Worm (Caenorhabditis elegans) whole organism, L1 larva: ENCODE measurements around the gene srd-10.

Experiments used
- C16A3.4 ChIP-seq: fragments of 150-350 bp; optimal IDR thresholded peaks from 2 replicates; lab custom pipeline; 2014; ENCODE audit warnings: missing biosample characterization, missing genetic modification characterization
- blmp-1 ChIP-seq: fragments of 150-350 bp; optimal IDR thresholded peaks from 2 replicates; lab custom pipeline; 2014; ENCODE audit warnings: missing biosample characterization, missing genetic modification characterization
- ceh-63 ChIP-seq: fragments of 200-800 bp; sonication (Bioruptor generic); optimal IDR thresholded peaks from 2 replicates; lab custom pipeline; 2018; ENCODE audit warnings: mild to moderate bottlenecking, missing genetic modification characterization, missing compliant biosample characterization
- ceh-8 ChIP-seq: fragments of 200-800 bp; sonication (Bioruptor generic); optimal IDR thresholded peaks from 2 replicates; lab custom pipeline; 2018; ENCODE audit warnings: mild to moderate bottlenecking, missing genetic modification characterization, moderate library complexity, missing compliant biosample characterization
- ceh-90 ChIP-seq: sonication (generic microtip); optimal IDR thresholded peaks from 2 replicates; lab custom pipeline; 2016; ENCODE audit warnings: missing genetic modification characterization, missing compliant biosample characterization
- dpl-1 ChIP-seq, 3 experiments: fragments of 150-350 bp in 2 of 3; sonication (generic microtip) in 1 of 3; optimal IDR thresholded peaks; 2 replicates each; lab custom pipeline; 2014 to 2017; ENCODE audit warnings: missing biosample characterization in 3 of 3, missing genetic modification characterization in 3 of 3, missing genetic modification reagents in 3 of 3
- efl-1 ChIP-seq, 4 experiments: fragments of 150-350 bp; optimal IDR thresholded peaks in 3 of 4; peaks in 1 of 4; 1 replicate in 1 of 4; 2 replicates in 3 of 4; lab custom pipeline; 2014; ENCODE audit warnings: missing biosample characterization in 2 of 4, missing genetic modification characterization in 2 of 4, missing genetic modification reagents in 2 of 4
- efl-3 ChIP-seq: fragments of 200-800 bp; sonication (Bioruptor generic); optimal IDR thresholded peaks from 2 replicates; lab custom pipeline; 2018; ENCODE audit warnings: mild to moderate bottlenecking, missing genetic modification characterization, missing compliant biosample characterization
- elt-2 ChIP-seq: sonication (generic microtip); optimal IDR thresholded peaks from 2 replicates; lab custom pipeline; 2016; ENCODE audit warnings: missing genetic modification characterization, mild to moderate bottlenecking, inconsistent platforms, missing compliant biosample characterization, missing genetic modification reagents
- elt-3 ChIP-seq, 6 experiments: fragments of 150-350 bp in 1 of 6; sonication (generic microtip); optimal IDR thresholded peaks; 2 replicates each; lab custom pipeline; 2017 to 2018; ENCODE audit warnings: missing biosample characterization in 6 of 6, missing genetic modification characterization in 6 of 6, inconsistent platforms in 1 of 6
- ets-5 ChIP-seq: fragments of 200-800 bp; sonication (Bioruptor generic); IDR thresholded peaks from 2 replicates; pipeline ENCODE4 v1.3.6; 2022; ENCODE audit warnings: missing genetic modification characterization, missing compliant biosample characterization
- fkh-8 ChIP-seq: sonication (generic microtip); optimal IDR thresholded peaks from 2 replicates; lab custom pipeline; 2016; ENCODE audit warnings: mild to moderate bottlenecking, missing genetic modification characterization, missing compliant biosample characterization
- grh-1 ChIP-seq: fragments of 200-800 bp; sonication (Bioruptor generic); IDR thresholded peaks from 2 replicates; pipeline ENCODE4 v1.3.6; 2022; ENCODE audit warnings: missing genetic modification reagents, missing genetic modification characterization, missing compliant biosample characterization
- hlh-17 ChIP-seq: fragments of 200-800 bp; sonication (Bioruptor generic); optimal IDR thresholded peaks from 2 replicates; lab custom pipeline; 2018; ENCODE audit warnings: missing genetic modification characterization, mild to moderate bottlenecking, missing compliant biosample characterization, moderate library complexity, borderline replicate concordance
- hlh-4 ChIP-seq: sonication (generic microtip); optimal IDR thresholded peaks from 2 replicates; lab custom pipeline; 2016; ENCODE audit warnings: mild to moderate bottlenecking, missing genetic modification characterization, missing compliant biosample characterization
- irx-1 ChIP-seq: sonication (generic microtip); optimal IDR thresholded peaks from 2 replicates; lab custom pipeline; 2016; ENCODE audit warnings: missing genetic modification characterization, missing compliant biosample characterization
- jun-1 ChIP-seq: fragments of 150-350 bp; optimal IDR thresholded peaks from 2 replicates; lab custom pipeline; 2014; ENCODE audit warnings: missing biosample characterization, missing genetic modification reagents, missing genetic modification characterization
- lin-35 ChIP-seq, 2 experiments: fragments of 150-350 bp; optimal IDR thresholded peaks; 2 replicates each; lab custom pipeline; 2014; ENCODE audit warnings: missing biosample characterization in 2 of 2, missing genetic modification characterization in 2 of 2, missing genetic modification reagents in 2 of 2
- lir-3 ChIP-seq: sonication (generic microtip); optimal IDR thresholded peaks from 2 replicates; lab custom pipeline; 2016; ENCODE audit warnings: mild to moderate bottlenecking, missing genetic modification characterization, moderate library complexity, missing compliant biosample characterization; ENCODE audit not compliant: poor library complexity
- mab-9 ChIP-seq: fragments of 200-800 bp; sonication (Bioruptor generic); IDR thresholded peaks from 2 replicates; pipeline ENCODE4 v1.3.6; 2022; ENCODE audit warnings: missing genetic modification reagents, missing genetic modification characterization, missing compliant biosample characterization
- nhr-11 ChIP-seq: fragments of 150-350 bp; optimal IDR thresholded peaks from 2 replicates; lab custom pipeline; 2014; ENCODE audit warnings: missing biosample characterization, missing genetic modification characterization
- nhr-12 ChIP-seq: sonication (generic microtip); optimal IDR thresholded peaks from 2 replicates; lab custom pipeline; 2017; ENCODE audit warnings: missing biosample characterization, missing genetic modification characterization
- nhr-19 ChIP-seq: fragments of 200-800 bp; sonication (Bioruptor generic); conservative IDR thresholded peaks from 2 replicates; pipeline ENCODE4 v1.3.6; 2022; ENCODE audit warnings: missing genetic modification characterization, missing compliant biosample characterization
- nhr-20 ChIP-seq: sonication (generic microtip); optimal IDR thresholded peaks from 2 replicates; lab custom pipeline; 2016; ENCODE audit warnings: mild to moderate bottlenecking, missing genetic modification characterization, missing compliant biosample characterization
- nhr-77 ChIP-seq: fragments of 150-350 bp; optimal IDR thresholded peaks from 2 replicates; lab custom pipeline; 2014; ENCODE audit warnings: missing biosample characterization, missing genetic modification characterization
- nhr-85 ChIP-seq: sonication (generic microtip); peaks from one replicate; lab custom pipeline; 2016; ENCODE audit warnings: missing genetic modification characterization, inconsistent platforms, missing compliant biosample characterization
- nhr-90 ChIP-seq: sonication (generic microtip); optimal IDR thresholded peaks from 2 replicates; lab custom pipeline; 2016; ENCODE audit warnings: mild to moderate bottlenecking, missing genetic modification characterization, missing compliant biosample characterization; ENCODE audit not compliant: poor library complexity
- pag-3 ChIP-seq: sonication (generic microtip); optimal IDR thresholded peaks from 2 replicates; lab custom pipeline; 2017; ENCODE audit warnings: missing genetic modification characterization, mild to moderate bottlenecking, missing compliant biosample characterization, antibody characterized with exemption, borderline replicate concordance; ENCODE audit not compliant: insufficient read depth
- pax-3 ChIP-seq: fragments of 200-800 bp; sonication (Bioruptor generic); optimal IDR thresholded peaks from 2 replicates; lab custom pipeline; 2018; ENCODE audit warnings: mild to moderate bottlenecking, missing genetic modification characterization, moderate library complexity, missing compliant biosample characterization
- rnt-1 ChIP-seq: sonication (generic microtip); optimal IDR thresholded peaks from 2 replicates; lab custom pipeline; 2016; ENCODE audit warnings: mild to moderate bottlenecking, missing genetic modification characterization, moderate library complexity, missing compliant biosample characterization
- snpc-4 ChIP-seq: fragments of 150-350 bp; optimal IDR thresholded peaks from 2 replicates; lab custom pipeline; 2014; ENCODE audit warnings: missing biosample characterization, missing genetic modification characterization
- snu-23 ChIP-seq: sonication (generic microtip); optimal IDR thresholded peaks from 2 replicates; lab custom pipeline; 2016; ENCODE audit warnings: missing genetic modification characterization, missing compliant biosample characterization
- sptf-1 ChIP-seq: fragments of 150-350 bp; optimal IDR thresholded peaks from 2 replicates; lab custom pipeline; 2014; ENCODE audit warnings: missing biosample characterization, missing genetic modification characterization
- tlp-1 ChIP-seq: fragments of 150-350 bp; optimal IDR thresholded peaks from 2 replicates; lab custom pipeline; 2014; ENCODE audit warnings: missing biosample characterization, missing genetic modification characterization
- unc-130 ChIP-seq: fragments of 150-350 bp; optimal IDR thresholded peaks from 2 replicates; lab custom pipeline; 2017; ENCODE audit warnings: missing biosample characterization, missing genetic modification characterization, inconsistent platforms
- unc-62 ChIP-seq: fragments of 150-350 bp; optimal IDR thresholded peaks from 2 replicates; lab custom pipeline; 2014; ENCODE audit warnings: missing biosample characterization, missing genetic modification reagents, missing genetic modification characterization
- unc-86 ChIP-seq: sonication (generic microtip); optimal IDR thresholded peaks from 2 replicates; lab custom pipeline; 2016; ENCODE audit warnings: missing genetic modification characterization, missing compliant biosample characterization
- vab-15 ChIP-seq: sonication (generic microtip); optimal IDR thresholded peaks from 2 replicates; lab custom pipeline; 2017; ENCODE audit warnings: missing genotype, mild to moderate bottlenecking, missing genetic modification characterization, missing compliant biosample characterization

The srd-10 gene

ce11 chrIV:13601973-13602669 is 27.3 kb downstream of the srd-10 start, which contains the start of gene Y45F10B.59:
Gene Y45F10B.59, plus strand, starts transcription at chrIV:13602619.
- no peak for TF ChIP-seq hlh-4
- no peak for TF ChIP-seq fkh-8 (tag; lab: Kevin White, UChicago)
- peak; percentile 43 for TF ChIP-seq nhr-90 (tag; lab: Kevin White, UChicago)
- no peak for TF ChIP-seq unc-62 (GFP tag; lab: Kevin White, UChicago)
- no peak for TF ChIP-seq efl-1 (optimal IDR thresholded peaks at IDR 0.05; lab: Kevin White, UChicago)
- peak in 1 of 2 experiments; percentile 66 for TF ChIP-seq efl-1 (GFP tag; optimal IDR thresholded peaks at IDR 0.05 in 1 of 2; lab: Kevin White, UChicago)
- TF ChIP-seq nhr-11 (tag; lab: Kevin White, UChicago) = no peak
- TF ChIP-seq nhr-85 (tag; lab: Kevin White, UChicago) = peak; percentile 69
- TF ChIP-seq lin-35 (GFP tag; optimal IDR thresholded peaks at IDR 0.05; lab: Kevin White, UChicago) = no peak
- TF ChIP-seq grh-1 = no peak
- TF ChIP-seq snpc-4 (tag; lab: Kevin White, UChicago) = peak; percentile 86
- no peak for TF ChIP-seq snu-23 (GFP tag; lab: Kevin White, UChicago)
- TF ChIP-seq elt-2 = no peak
- TF ChIP-seq nhr-19 (GFP tag; lab: Robert Waterston, UW) = 0 out of 2 replicates have a peak, but pooled peaks have one; percentile 16

DNA sequence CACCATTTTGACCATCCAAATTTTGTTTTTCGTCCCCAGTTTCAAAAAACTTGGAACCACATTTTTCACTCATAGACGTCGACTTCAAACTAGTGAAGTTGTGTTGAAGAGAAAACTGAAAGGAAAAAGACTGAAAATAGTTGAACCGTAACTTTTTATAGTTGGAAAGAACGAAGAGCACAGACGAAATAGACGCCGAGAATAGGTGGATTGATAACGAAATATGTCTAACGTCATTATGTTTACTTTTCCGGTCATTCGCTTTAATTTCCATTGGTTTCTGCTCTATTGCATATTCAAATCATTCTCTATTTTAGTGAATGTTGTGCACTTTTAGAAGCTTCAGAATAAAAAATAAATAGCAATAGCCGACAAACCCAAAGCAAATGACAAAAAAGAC is 34.9 kb downstream of the srd-10 start, which contains the start of gene C08F11.13:
Gene C08F11.13, minus strand, starts transcription at position 138 of the 400 bp plus-strand sequence.
- no peak for TF ChIP-seq rnt-1 (tag; lab: Kevin White, UChicago)
- TF ChIP-seq vab-15 (tag; lab: Kevin White, UChicago) = no peak
- TF ChIP-seq unc-86 (tag; lab: Kevin White, UChicago) = no peak
- no peak for TF ChIP-seq lir-3
- peak; percentile 36 for TF ChIP-seq elt-2
- TF ChIP-seq nhr-85 (tag; lab: Kevin White, UChicago) = peak; percentile 14
- TF ChIP-seq lin-35 (GFP tag; optimal IDR thresholded peaks at IDR 0.05; lab: Kevin White, UChicago) = peak in 1 of 2 experiments; percentile 20

DNA sequence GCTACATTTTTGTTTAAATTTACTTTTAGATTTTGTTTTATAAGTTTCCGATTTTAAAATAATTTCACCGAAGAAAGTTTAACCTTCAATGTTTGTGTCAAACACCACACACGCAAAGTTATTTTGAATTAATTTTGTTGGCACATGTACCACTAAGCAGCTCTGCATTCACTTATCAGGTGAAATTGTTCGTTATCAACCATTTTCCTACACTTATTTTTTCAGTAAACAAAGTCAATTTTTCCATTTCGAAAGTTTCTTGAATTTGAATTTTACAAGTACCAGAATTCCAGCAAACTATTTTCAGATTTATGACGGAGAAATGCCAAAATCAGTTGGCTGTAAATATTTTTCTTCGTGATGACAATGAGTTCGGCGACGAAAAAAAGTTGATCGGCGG is 44.4 kb downstream of the srd-10 start, which contains the start of gene C08F11.3:
Gene C08F11.3, plus strand, starts transcription at position 301 of the 400 bp plus-strand sequence.
- TF ChIP-seq nhr-11 (tag; lab: Kevin White, UChicago) (no peak), mab-9 (GFP tag; lab: Robert Waterston, UW) (no peak), ceh-8 (no peak), nhr-77 (tag; lab: Kevin White, UChicago) (no peak), elt-2 (no peak), efl-3 (GFP tag; lab: Kevin White, UChicago) (no peak), nhr-20 (tag; lab: Kevin White, UChicago) (no peak), C16A3.4 (tag; lab: Kevin White, UChicago) (no peak), blmp-1 (tag; lab: Kevin White, UChicago) (no peak), jun-1 (tag; lab: Kevin White, UChicago) (no peak), hlh-17 (GFP tag; lab: Kevin White, UChicago) (no peak), vab-15 (tag; lab: Kevin White, UChicago) (no peak), pax-3 (no peak), ceh-63 (no peak), elt-3 (tag; optimal IDR thresholded peaks at IDR 0.05; lab: Kevin White, UChicago) (no peak), irx-1 (tag; lab: Kevin White, UChicago) (no peak), nhr-19 (GFP tag; lab: Robert Waterston, UW) (no peak), dpl-1 (GFP tag; optimal IDR thresholded peaks at IDR 0.05; lab: Kevin White, UChicago) (no peak), pag-3 (tag; lab: Kevin White, UChicago) (no peak)

DNA sequence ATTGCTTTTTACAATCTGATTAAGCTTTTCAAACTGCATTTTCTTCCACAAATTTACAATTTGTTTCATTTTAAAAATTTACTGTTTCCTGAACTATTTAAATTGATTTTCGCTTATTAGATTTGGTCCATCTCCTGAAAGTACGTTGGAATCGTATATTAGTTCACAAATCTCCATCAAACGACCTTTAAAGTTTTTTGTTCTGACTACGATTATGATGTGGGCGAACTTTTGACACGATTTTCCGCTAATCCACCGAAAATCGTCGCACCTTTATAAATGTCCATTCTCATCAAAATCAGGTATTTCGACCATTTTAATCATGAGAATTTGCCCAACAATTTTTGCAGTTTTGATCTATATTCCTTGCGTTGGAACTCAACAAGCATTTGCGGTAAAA is 48.7 kb downstream of the srd-10 start, which contains the start of gene C08F11.1:
Gene C08F11.1, plus strand, starts transcription at position 301 of the 400 bp plus-strand sequence.
- no peak for TF ChIP-seq hlh-4
- no peak for TF ChIP-seq tlp-1
- TF ChIP-seq nhr-12 = no peak
- TF ChIP-seq unc-130 (tag; lab: Kevin White, UChicago) = no peak
- no peak for TF ChIP-seq sptf-1 (tag; lab: Kevin White, UChicago)
- no peak for TF ChIP-seq ceh-90
- TF ChIP-seq ceh-63 = no peak
- no peak for TF ChIP-seq efl-1 (optimal IDR thresholded peaks at IDR 0.05; lab: Kevin White, UChicago)
- no peak for TF ChIP-seq efl-1 (GFP tag; optimal IDR thresholded peaks at IDR 0.05 in 1 of 2; lab: Kevin White, UChicago)
- TF ChIP-seq irx-1 (tag; lab: Kevin White, UChicago) = no peak
- TF ChIP-seq ets-5 (GFP tag; lab: Robert Waterston, UW) = no peak
- TF ChIP-seq, all 84 proteins: peak for 0
